Worm (Caenorhabditis elegans): Measurements from ENCODE around the gene nas-31.

ce11 chrV:10970070-10970469, 48.4 kb upstream of the nas-31 start, which contains the start of gene F17C11.22:
- TF ChIP-seq F13C5.2 (tag; optimal IDR thresholded peaks at IDR 0.05) (no peak), ama-1 (optimal IDR thresholded peaks at IDR 0.05) (no peak), sea-1 (GFP tag; conservative IDR thresholded peaks at IDR 0.05) (no peak), ceh-13 (GFP tag; optimal IDR thresholded peaks at IDR 0.05) (no peak), ets-7 (tag; optimal IDR thresholded peaks at IDR 0.05) (no peak), tbx-11 (GFP tag; IDR thresholded peaks at IDR 0.05) (no peak), B0310.2 (tag; optimal IDR thresholded peaks at IDR 0.05) (no peak), flt-1 (GFP tag; IDR thresholded peaks at IDR 0.05) (no peak), hmbx-1 (tag; optimal IDR thresholded peaks at IDR 0.05) (no peak), tbx-37 (GFP tag; conservative IDR thresholded peaks at IDR 0.05) (no peak), scrt-1 (GFP tag; IDR thresholded peaks at IDR 0.05) (no peak), aly-1 (tag; optimal IDR thresholded peaks at IDR 0.05) (no peak), pes-1 (GFP tag; IDR thresholded peaks at IDR 0.05) (no peak)
